Fruit fly (Drosophila melanogaster): Measurements from ENCODE around the gene Kots.

The Kots gene

dm6 chr3R:13983272-13984032 is 19.5 kb upstream of the Kots start (continued):
- TF ChIP-seq CG34406 (GFP tag; optimal IDR thresholded peaks at IDR 0.05) = peak; percentile 95
- peak; percentile 97 for TF ChIP-seq CG6792 (GFP tag; optimal IDR thresholded peaks at IDR 0.05)
- peak; percentile 99 for TF ChIP-seq Eip78C (GFP tag)
- peak; percentile 91 for TF ChIP-seq Blimp-1 (GFP tag; optimal IDR thresholded peaks at IDR 0.05)
- TF ChIP-seq acj6 (GFP tag; optimal IDR thresholded peaks at IDR 0.05) = peak; percentile 97
- peak; percentile 92 for TF ChIP-seq CG16779 (tag; optimal IDR thresholded peaks at IDR 0.05)
- TF ChIP-seq Met (GFP tag; optimal IDR thresholded peaks at IDR 0.05) = peak; percentile 96
- TF ChIP-seq CG11902 (GFP tag; optimal IDR thresholded peaks at IDR 0.05) = peak; percentile 96
- peak; percentile 97 for TF ChIP-seq Eip75B (GFP tag; optimal IDR thresholded peaks at IDR 0.05)
- peak; percentile 97 for TF ChIP-seq vri (GFP tag; optimal IDR thresholded peaks at IDR 0.05)
- TF ChIP-seq fkh (GFP tag; optimal IDR thresholded peaks at IDR 0.05) = peak; percentile 87
- TF ChIP-seq CG1621 (tag; optimal IDR thresholded peaks at IDR 0.05) = peak; percentile 91
- peak; percentile 95 for TF ChIP-seq Hr4 (GFP tag; optimal IDR thresholded peaks at IDR 0.05)
- TF ChIP-seq CG8632 (GFP tag; optimal IDR thresholded peaks at IDR 0.05) = peak; percentile 95
- peak; percentile 85 for TF ChIP-seq CG6276 (GFP tag; optimal IDR thresholded peaks at IDR 0.05)

dm6 chr3R:13982298-13982846 is 18.4 kb upstream of the Kots start:
- TF ChIP-seq topi (GFP tag; optimal IDR thresholded peaks at IDR 0.05) (no peak), CG3919 (GFP tag; optimal IDR thresholded peaks at IDR 0.05) (peak; percentile 32), eg (GFP tag; IDR thresholded peaks at IDR 0.05) (0 out of 3 replicates have a peak, but pooled peaks have one; percentile 14), CG4318 (GFP tag; optimal IDR thresholded peaks at IDR 0.05) (no peak)

dm6 chr3R:13981584-13981983 is 17.6 kb upstream of the Kots start:
- TF ChIP-seq svp (GFP tag) = no peak
- no peak for TF ChIP-seq CG8119 (GFP tag; IDR thresholded peaks at IDR 0.05)
- TF ChIP-seq topi (GFP tag; optimal IDR thresholded peaks at IDR 0.05) = no peak
- peak; percentile 10 for TF ChIP-seq Eip78C (GFP tag)
- no peak for TF ChIP-seq CG11294 (GFP tag; IDR thresholded peaks at IDR 0.05)

dm6 chr3R:13980956-13981355 is 17.0 kb upstream of the Kots start:
- TF ChIP-seq dac (GFP tag; optimal IDR thresholded peaks at IDR 0.05) (no peak), topi (GFP tag; optimal IDR thresholded peaks at IDR 0.05) (no peak)

- TF ChIP-seq dsx (GFP tag; optimal IDR thresholded peaks at IDR 0.05; ENCODE audit: poor library complexity, severe bottlenecking) = no peak
- no peak for TF ChIP-seq cyc (GFP tag; optimal IDR thresholded peaks at IDR 0.05)
- TF ChIP-seq ss (GFP tag; optimal IDR thresholded peaks at IDR 0.05) = no peak
- no peak for TF ChIP-seq topi (GFP tag; optimal IDR thresholded peaks at IDR 0.05)
- no peak for TF ChIP-seq CG6808 (GFP tag; optimal IDR thresholded peaks at IDR 0.05)
- no peak for TF ChIP-seq achi (GFP tag; optimal IDR thresholded peaks at IDR 0.05)
- TF ChIP-seq CG6854 (GFP tag; optimal IDR thresholded peaks at IDR 0.05) = no peak
- TF ChIP-seq CG3919 (GFP tag; optimal IDR thresholded peaks at IDR 0.05) = no peak
- no peak for TF ChIP-seq Sox15 (GFP tag; optimal IDR thresholded peaks at IDR 0.05)
- no peak for TF ChIP-seq CG11762 (GFP tag; optimal IDR thresholded peaks at IDR 0.05; ENCODE audit: insufficient read depth)
- TF ChIP-seq svp (GFP tag) = peak; percentile 92
- TF ChIP-seq fkh (GFP tag; optimal IDR thresholded peaks at IDR 0.05) = peak; percentile 68
These were observed 14.1 kb upstream of the Kots start for dm6 chr3R:13978078-13978559.

Data from whole organism, prepupa.